Fruit fly (Drosophila melanogaster): ENCODE measurements around the gene ThrRS.

DNA sequence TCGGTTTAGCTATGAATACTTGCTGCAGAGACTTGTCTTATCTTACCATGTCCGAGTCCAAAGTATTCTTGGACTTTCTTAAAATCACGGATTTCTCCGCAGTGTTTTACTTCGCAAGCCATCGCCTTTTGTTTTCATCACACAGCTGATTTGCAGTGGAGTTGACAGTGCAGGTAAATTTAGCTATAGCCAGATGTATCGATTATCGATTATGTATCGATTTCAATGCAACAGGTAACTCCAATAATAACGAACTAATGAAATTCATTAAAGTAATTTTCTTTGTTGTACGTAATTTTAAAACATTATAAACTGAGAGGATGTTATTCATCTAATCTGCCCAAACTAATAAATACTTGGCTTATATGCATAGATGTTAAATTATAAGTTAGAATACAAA lies 40.5 kb upstream of the ThrRS start, which contains the start of gene Rab3-GAP:
- TF ChIP-seq Clk (GFP tag; optimal IDR thresholded peaks at IDR 0.05) (no peak), tj (GFP tag; optimal IDR thresholded peaks at IDR 0.05) (no peak), ovo (GFP tag; optimal IDR thresholded peaks at IDR 0.05) (no peak), CG7101 (tag; optimal IDR thresholded peaks at IDR 0.05) (peak; percentile 13), CG11617 (GFP tag; optimal IDR thresholded peaks at IDR 0.05) (peak; percentile 20), cic (GFP tag; optimal IDR thresholded peaks at IDR 0.05) (no peak), CG14711 (tag; optimal IDR thresholded peaks at IDR 0.05) (peak; percentile 29), CG12768 (GFP tag; optimal IDR thresholded peaks at IDR 0.05) (no peak)

All from whole organism, adult.